Worm (Caenorhabditis elegans) whole organism, mixed stage, embryonic: Measurements from ENCODE around the gene egg-1.

ENCODE experiments used
- bed-3 ChIP-seq: fragments of 200-800 bp; sonication (Bioruptor generic); optimal IDR thresholded peaks from 3 replicates; lab custom pipeline; 2018; ENCODE audit warnings: mild to moderate bottlenecking, missing genetic modification characterization, moderate library complexity, missing compliant biosample characterization
- blmp-1 ChIP-seq: fragments of 150-350 bp; optimal IDR thresholded peaks from 2 replicates; lab custom pipeline; 2014; ENCODE audit warnings: missing biosample characterization, missing genetic modification characterization
- ceh-43 ChIP-seq: fragments of 200-800 bp; sonication (Bioruptor generic); optimal IDR thresholded peaks from 2 replicates; lab custom pipeline; 2018; ENCODE audit warnings: mild to moderate bottlenecking, missing genetic modification characterization, moderate library complexity, missing compliant biosample characterization
- ces-1 ChIP-seq: fragments of 150-350 bp; optimal IDR thresholded peaks from 2 replicates; lab custom pipeline; 2014; ENCODE audit warnings: missing biosample characterization, missing genetic modification reagents, missing genetic modification characterization
- lsy-2 ChIP-seq: fragments of 150-350 bp; optimal IDR thresholded peaks from 2 replicates; lab custom pipeline; 2014; ENCODE audit warnings: missing biosample characterization, missing genetic modification characterization
- nhr-12 ChIP-seq: fragments of 150-350 bp; optimal IDR thresholded peaks from 2 replicates; lab custom pipeline; 2014; ENCODE audit warnings: missing biosample characterization, missing genetic modification characterization
- nhr-237 ChIP-seq: fragments of 150-350 bp; optimal IDR thresholded peaks from 2 replicates; lab custom pipeline; 2014; ENCODE audit warnings: missing biosample characterization, missing genetic modification characterization
- nhr-28 ChIP-seq: fragments of 150-350 bp; optimal IDR thresholded peaks from 2 replicates; lab custom pipeline; 2014; ENCODE audit warnings: missing biosample characterization, missing genetic modification characterization
- nhr-76 ChIP-seq: sonication (generic microtip); optimal IDR thresholded peaks from 2 replicates; lab custom pipeline; 2017; ENCODE audit warnings: missing biosample characterization, missing genetic modification characterization
- pha-4 ChIP-seq: fragments of 150-350 bp; optimal IDR thresholded peaks from 2 replicates; lab custom pipeline; 2018; ENCODE audit warnings: missing biosample characterization, missing genetic modification reagents, missing genetic modification characterization
- snpc-4 ChIP-seq: fragments of 150-350 bp; optimal IDR thresholded peaks from 2 replicates; lab custom pipeline; 2014; ENCODE audit warnings: missing biosample characterization, missing genetic modification characterization
- sptf-1 ChIP-seq: sonication (generic microtip); optimal IDR thresholded peaks from 2 replicates; lab custom pipeline; 2017; ENCODE audit warnings: mild to moderate bottlenecking, missing genetic modification characterization, moderate library complexity, missing compliant biosample characterization
- unc-39 ChIP-seq: fragments of 150-350 bp; optimal IDR thresholded peaks from 2 replicates; lab custom pipeline; 2014; ENCODE audit warnings: missing biosample characterization, missing genetic modification characterization

DNA sequence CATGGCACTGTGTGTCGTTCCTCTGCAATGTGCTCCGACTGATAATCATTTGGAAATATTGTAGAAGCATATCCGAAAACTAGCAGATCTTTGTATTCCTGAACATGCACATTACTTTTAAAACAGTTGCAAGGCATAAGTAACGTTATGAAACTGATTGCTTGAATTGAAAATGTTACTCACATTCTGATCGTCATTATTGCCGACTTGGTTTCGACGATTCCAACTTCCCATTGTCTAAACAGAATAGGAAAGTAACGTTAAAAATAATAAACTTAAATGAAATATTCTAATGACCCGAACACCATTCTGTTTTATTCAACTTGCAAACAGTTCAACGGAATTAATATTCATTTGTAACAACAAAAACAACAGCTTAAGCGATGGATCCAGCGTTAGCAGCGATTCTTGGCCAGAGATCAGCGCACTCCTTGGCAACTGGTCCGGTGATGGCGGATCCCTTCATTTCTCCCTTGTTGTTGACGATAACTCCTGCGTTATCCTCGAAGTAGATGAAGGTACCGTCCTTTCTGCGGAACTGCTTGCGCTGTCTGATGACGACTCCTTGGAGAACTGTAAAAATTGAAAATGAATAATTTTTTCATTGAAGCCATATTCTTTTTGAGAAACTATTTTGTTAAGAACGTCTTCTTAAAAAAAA, 22.6 kb upstream of the egg-1 start, which contains the start of gene swp-1:
- TF ChIP-seq snpc-4 (tag; lab: Kevin White, UChicago), result no peak
- no peak for TF ChIP-seq nhr-12 (tag; lab: Kevin White, UChicago)
- TF ChIP-seq bed-3 (GFP tag; lab: Kevin White, UChicago), result no peak
- TF ChIP-seq nhr-237 (tag; lab: Kevin White, UChicago), result no peak
- no peak for TF ChIP-seq nhr-76
- TF ChIP-seq lsy-2 (tag; lab: Kevin White, UChicago), result no peak
- no peak for TF ChIP-seq ceh-43 (GFP tag; lab: Kevin White, UChicago)
- TF ChIP-seq pha-4, result no peak
- TF ChIP-seq nhr-28, result no peak
- TF ChIP-seq ces-1, result no peak
- no peak for TF ChIP-seq sptf-1
- TF ChIP-seq unc-39 (tag; lab: Kevin White, UChicago), result no peak
- TF ChIP-seq blmp-1, result no peak
